Fruit fly (Drosophila melanogaster) whole organism, embryonic: ENCODE measurements around the gene SkpC.

Source experiments
- ATbp ChIP-seq: fragments of 200-800 bp; sonication (Bioruptor generic); optimal IDR thresholded peaks from 2 replicates; lab custom pipeline; 2017; ENCODE audit warnings: missing biosample characterization, mild to moderate bottlenecking, missing genetic modification characterization, missing genetic modification reagents
- Abd-B ChIP-seq: fragments of 200-800 bp; sonication (Bioruptor generic); optimal IDR thresholded peaks from 2 replicates; lab custom pipeline; 2018; ENCODE audit warnings: missing biosample characterization, mild to moderate bottlenecking, missing genetic modification characterization, moderate library complexity
- Adf1 ChIP-seq: fragments of 200-800 bp; sonication (Bioruptor generic); IDR thresholded peaks from 2 replicates; pipeline ENCODE4 v1.3.6; 2022; ENCODE audit warnings: missing biosample characterization, missing genetic modification characterization
- C15 ChIP-seq: fragments of 200-800 bp; sonication (Bioruptor generic); IDR thresholded peaks from 3 replicates; pipeline ENCODE4 v1.3.6; 2022; ENCODE audit warnings: missing biosample characterization, missing genetic modification characterization
- CG10147 ChIP-seq: fragments of 200-800 bp; sonication (Bioruptor generic); optimal IDR thresholded peaks from 2 replicates; lab custom pipeline; 2019; ENCODE audit warnings: missing biosample characterization, mild to moderate bottlenecking, missing genetic modification characterization, moderate library complexity
- CG10565 ChIP-seq: fragments of 200-800 bp; sonication (Bioruptor generic); optimal IDR thresholded peaks from 3 replicates; lab custom pipeline; 2016; ENCODE audit warnings: missing biosample characterization, mild to moderate bottlenecking, missing genetic modification characterization
- CG12942 ChIP-seq: fragments of 200-800 bp; sonication (Bioruptor generic); optimal IDR thresholded peaks from 3 replicates; lab custom pipeline; 2016; ENCODE audit warnings: missing biosample characterization, missing genetic modification characterization
- CG13287 ChIP-seq: fragments of 200-800 bp; sonication (Bioruptor generic); IDR thresholded peaks from 2 replicates; pipeline ENCODE4 v1.3.6; 2022; ENCODE audit warnings: missing biosample characterization, missing genetic modification characterization; ENCODE audit not compliant: partially characterized antibody
- CG13296 ChIP-seq: fragments of 200-800 bp; sonication (Bioruptor generic); optimal IDR thresholded peaks from 3 replicates; lab custom pipeline; 2018; ENCODE audit warnings: missing biosample characterization, mild to moderate bottlenecking, missing genetic modification characterization
- CG14860 ChIP-seq: fragments of 200-800 bp; sonication (Bioruptor generic); IDR thresholded peaks from 3 replicates; pipeline ENCODE4 v1.3.6; 2022; ENCODE audit warnings: missing biosample characterization, missing genetic modification characterization; ENCODE audit not compliant: partially characterized antibody
- CG15269 ChIP-seq: fragments of 200-800 bp; sonication (Bioruptor generic); optimal IDR thresholded peaks from 2 replicates; lab custom pipeline; 2018; ENCODE audit warnings: missing biosample characterization, mild to moderate bottlenecking, missing genetic modification characterization, moderate library complexity
- CG16863 ChIP-seq: fragments of 200-800 bp; sonication (Bioruptor generic); optimal IDR thresholded peaks from 3 replicates; lab custom pipeline; 2016; ENCODE audit warnings: missing biosample characterization, missing genetic modification characterization
- CG17186 ChIP-seq: fragments of 200-800 bp; sonication (Bioruptor generic); optimal IDR thresholded peaks from 3 replicates; lab custom pipeline; 2017; ENCODE audit warnings: missing biosample characterization, missing genetic modification reagents, missing genetic modification characterization
- CG18599 ChIP-seq: fragments of 200-800 bp; sonication (Bioruptor generic); optimal IDR thresholded peaks from 3 replicates; lab custom pipeline; 2017; ENCODE audit warnings: missing biosample characterization, missing genetic modification characterization, mild to moderate bottlenecking, moderate library complexity, missing genetic modification reagents
- CG30020 ChIP-seq: fragments of 200-800 bp; optimal IDR thresholded peaks from 2 replicates; lab custom pipeline; 2019; ENCODE audit warnings: missing biosample characterization, mild to moderate bottlenecking, missing genetic modification characterization, moderate library complexity
- CG33557 ChIP-seq: fragments of 200-800 bp; sonication (Bioruptor generic); optimal IDR thresholded peaks from 2 replicates; lab custom pipeline; 2019; ENCODE audit warnings: missing biosample characterization, mild to moderate bottlenecking, missing genetic modification characterization, moderate library complexity
- CG4360 ChIP-seq: fragments of 200-800 bp; sonication (Bioruptor generic); IDR thresholded peaks from 2 replicates; pipeline ENCODE4 v1.3.6; 2022; ENCODE audit warnings: missing biosample characterization, missing genetic modification characterization
- CG7556 ChIP-seq: fragments of 200-800 bp; sonication (Bioruptor generic); optimal IDR thresholded peaks from 2 replicates; lab custom pipeline; 2017; ENCODE audit warnings: missing biosample characterization, mild to moderate bottlenecking, missing genetic modification characterization
- CG7987 ChIP-seq: fragments of 200-800 bp; sonication (Bioruptor generic); optimal IDR thresholded peaks from 2 replicates; lab custom pipeline; 2018; ENCODE audit warnings: missing biosample characterization, mild to moderate bottlenecking, missing genetic modification characterization, moderate library complexity
- Deaf1 ChIP-seq: fragments of 200-800 bp; optimal IDR thresholded peaks from 3 replicates; lab custom pipeline; 2019; ENCODE audit warnings: missing biosample characterization, mild to moderate bottlenecking, missing genetic modification characterization, moderate library complexity
- Dek ChIP-seq: fragments of 200-800 bp; sonication (Bioruptor generic); optimal IDR thresholded peaks from 3 replicates; lab custom pipeline; 2019; ENCODE audit warnings: missing biosample characterization, mild to moderate bottlenecking, missing genetic modification characterization, moderate library complexity
- Dll ChIP-seq: fragments of 200-800 bp; sonication (Bioruptor generic); IDR thresholded peaks from 4 replicates; pipeline ENCODE4 v1.3.6; 2022; ENCODE audit warnings: missing biosample characterization, missing genetic modification characterization; ENCODE audit not compliant: partially characterized antibody
- Drgx ChIP-seq: fragments of 200-800 bp; sonication (Bioruptor generic); IDR thresholded peaks from 2 replicates; pipeline ENCODE4 v1.3.6; 2022; ENCODE audit warnings: missing biosample characterization, missing genetic modification characterization
- ERR ChIP-seq: fragments of 200-800 bp; sonication (Bioruptor generic); optimal IDR thresholded peaks from 2 replicates; lab custom pipeline; 2016; ENCODE audit warnings: missing biosample characterization, missing genetic modification characterization
- Ets65A ChIP-seq: fragments of 200-800 bp; sonication (Bioruptor generic); peaks from one replicate; lab custom pipeline; 2016; ENCODE audit warnings: missing biosample characterization, missing genetic modification characterization
- HLHmδ ChIP-seq: fragments of 200-800 bp; sonication (Bioruptor generic); optimal IDR thresholded peaks from 2 replicates; lab custom pipeline; 2018; ENCODE audit warnings: missing biosample characterization, mild to moderate bottlenecking, missing genetic modification characterization, moderate library complexity
- Hand ChIP-seq: fragments of 200-800 bp; sonication (Bioruptor generic); optimal IDR thresholded peaks from 2 replicates; lab custom pipeline; 2017; ENCODE audit warnings: mild to moderate bottlenecking, missing biosample characterization, missing genetic modification reagents, missing genetic modification characterization
- Hmr ChIP-seq: fragments of 200-800 bp; sonication (Bioruptor generic); optimal IDR thresholded peaks from 3 replicates; lab custom pipeline; 2017; ENCODE audit warnings: mild to moderate bottlenecking, missing biosample characterization, missing genetic modification reagents, missing genetic modification characterization
- Kr ChIP-seq: fragments of 200-800 bp; sonication (Bioruptor generic); optimal IDR thresholded peaks from 2 replicates; lab custom pipeline; 2017; ENCODE audit warnings: missing biosample characterization, mild to moderate bottlenecking, missing genetic modification characterization
- Mrtf ChIP-seq: fragments of 200-800 bp; sonication (Bioruptor generic); IDR thresholded peaks from 3 replicates; pipeline ENCODE4 v1.3.6; 2022; ENCODE audit warnings: missing biosample characterization, missing genetic modification characterization
- NC2α ChIP-seq: fragments of 200-800 bp; sonication (Bioruptor generic); optimal IDR thresholded peaks from 2 replicates; lab custom pipeline; 2016; ENCODE audit warnings: missing biosample characterization, missing genetic modification characterization
- Pdp1 ChIP-seq, 2 experiments: fragments of 200-800 bp; sonication (Bioruptor generic); optimal IDR thresholded peaks; 3 replicates each; lab custom pipeline; 2016; ENCODE audit warnings: missing biosample characterization in 2 of 2, missing genetic modification characterization in 2 of 2, mild to moderate bottlenecking in 1 of 2, moderate library complexity in 1 of 2
- Ravus ChIP-seq: fragments of 200-800 bp; sonication (Bioruptor generic); IDR thresholded peaks from 2 replicates; pipeline ENCODE4 v1.3.6; 2022; ENCODE audit warnings: missing biosample characterization, missing genetic modification characterization
- Side ChIP-seq: fragments of 200-800 bp; sonication (Bioruptor generic); optimal IDR thresholded peaks from 2 replicates; lab custom pipeline; 2016; ENCODE audit warnings: missing biosample characterization, missing genetic modification characterization
- YL-1 ChIP-seq: fragments of 200-800 bp; sonication (Bioruptor generic); optimal IDR thresholded peaks from 3 replicates; lab custom pipeline; 2017; ENCODE audit warnings: missing biosample characterization, mild to moderate bottlenecking, missing genetic modification characterization
- ap ChIP-seq: fragments of 200-800 bp; sonication (Bioruptor generic); IDR thresholded peaks from 2 replicates; pipeline ENCODE4 v1.3.6; 2022; ENCODE audit warnings: missing biosample characterization, missing genetic modification characterization
- az2 ChIP-seq: fragments of 200-800 bp; sonication (Bioruptor generic); optimal IDR thresholded peaks from 3 replicates; lab custom pipeline; 2016; ENCODE audit warnings: missing biosample characterization, missing genetic modification characterization
- bab2 ChIP-seq: fragments of 200-800 bp; sonication (Bioruptor generic); optimal IDR thresholded peaks from 2 replicates; lab custom pipeline; 2016; ENCODE audit warnings: missing biosample characterization, missing genetic modification characterization
- bcd ChIP-seq: fragments of 200-800 bp; sonication (Bioruptor generic); optimal IDR thresholded peaks from 2 replicates; lab custom pipeline; 2017; ENCODE audit warnings: missing biosample characterization, mild to moderate bottlenecking, missing genetic modification characterization
- crc ChIP-seq: fragments of 200-800 bp; sonication (Bioruptor generic); optimal IDR thresholded peaks from 2 replicates; lab custom pipeline; 2016; ENCODE audit warnings: missing biosample characterization, missing genetic modification characterization
- fd64A ChIP-seq: fragments of 200-800 bp; sonication (Bioruptor generic); optimal IDR thresholded peaks from 3 replicates; lab custom pipeline; 2018; ENCODE audit warnings: missing biosample characterization, mild to moderate bottlenecking, missing genetic modification characterization
- hb ChIP-seq: fragments of 200-800 bp; sonication (Bioruptor generic); IDR thresholded peaks from 3 replicates; pipeline ENCODE4 v1.3.6; 2022; ENCODE audit warnings: missing biosample characterization, missing genetic modification characterization; ENCODE audit not compliant: partially characterized antibody
- oc ChIP-seq: fragments of 200-800 bp; sonication (Bioruptor generic); optimal IDR thresholded peaks from 2 replicates; lab custom pipeline; 2018; ENCODE audit warnings: missing biosample characterization, mild to moderate bottlenecking, missing genetic modification characterization, moderate library complexity
- rib ChIP-seq: fragments of 200-800 bp; sonication (Bioruptor generic); IDR thresholded peaks from 2 replicates; pipeline ENCODE4 v1.3.6; 2022; ENCODE audit warnings: missing biosample characterization, missing genetic modification characterization
- ro ChIP-seq: fragments of 200-800 bp; sonication (Bioruptor generic); IDR thresholded peaks from 2 replicates; pipeline ENCODE4 v1.3.6; 2022; ENCODE audit warnings: missing biosample characterization, missing genetic modification characterization
- sens ChIP-seq: fragments of 200-800 bp; sonication (Bioruptor generic); peaks from one replicate; lab custom pipeline; 2016; ENCODE audit warnings: missing biosample characterization, missing genetic modification characterization
- sisA ChIP-seq: fragments of 200-800 bp; sonication (Bioruptor generic); IDR thresholded peaks from 2 replicates; pipeline ENCODE4 v1.3.6; 2022; ENCODE audit warnings: missing biosample characterization, missing genetic modification characterization
- wdn ChIP-seq: fragments of 200-800 bp; sonication (Bioruptor generic); IDR thresholded peaks from 2 replicates; pipeline ENCODE4 v1.3.6; 2022; ENCODE audit warnings: missing biosample characterization, missing genetic modification characterization
- zfh1 ChIP-seq: fragments of 200-800 bp; sonication (Bioruptor generic); IDR thresholded peaks from 3 replicates; pipeline ENCODE4 v1.3.6; 2022; ENCODE audit warnings: missing biosample characterization, missing genetic modification characterization

SkpC gene

DNA sequence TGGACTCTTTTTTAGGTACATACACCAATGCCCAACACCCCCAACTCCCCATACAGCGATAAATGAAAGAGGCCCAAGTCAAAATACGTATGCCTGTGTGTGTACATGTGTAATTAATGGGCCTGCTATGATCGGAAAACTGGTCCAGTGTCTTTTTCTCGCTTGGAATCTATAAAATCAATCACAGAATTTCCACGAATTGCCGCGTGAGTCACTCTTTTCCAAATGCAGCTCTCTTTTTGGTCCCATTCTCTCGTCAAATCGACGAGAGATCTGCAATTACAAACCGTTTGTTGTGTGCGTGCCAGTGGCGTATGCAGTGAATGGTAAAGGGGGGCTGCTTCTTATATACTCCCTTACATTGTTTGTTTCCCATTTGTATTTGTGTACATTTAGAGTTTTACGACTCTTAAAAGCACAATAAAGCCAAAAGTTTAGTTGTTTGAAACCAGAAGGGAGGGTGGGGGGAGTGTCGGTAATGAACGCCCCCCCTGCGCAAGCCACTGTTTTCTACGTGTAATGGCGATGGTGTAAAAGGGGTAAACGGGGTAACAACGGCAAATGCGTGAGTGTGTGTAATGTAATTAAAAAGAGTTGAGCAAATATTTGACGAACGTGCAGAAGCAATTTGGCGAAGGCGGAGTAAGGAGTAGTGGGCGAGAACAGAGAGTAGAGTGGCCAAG lies 31.0 kb downstream of the SkpC start (continued):
- TF ChIP-seq CG10147 (GFP tag; lab: Kevin White, UChicago) (peak; percentile 80), ap (peak; percentile 88), oc (tag; lab: Kevin White, UChicago) (peak; percentile 91), ERR (GFP tag; lab: Kevin White, UChicago) (peak; percentile 88), Dek (tag; lab: Kevin White, UChicago) (peak; percentile 92), hb (GFP tag; lab: Robert Waterston, UW) (no peak), CG17186 (GFP tag; lab: Kevin White, UChicago) (peak; percentile 79), Side (GFP tag; lab: Kevin White, UChicago) (peak; percentile 94), ATbp (GFP tag; lab: Kevin White, UChicago) (peak; percentile 93), Ravus (peak; percentile 82), rib (GFP tag; lab: Robert Waterston, UW) (peak; percentile 69), Dll (GFP tag; lab: Robert Waterston, UW) (no peak), CG33557 (GFP tag; lab: Kevin White, UChicago) (peak; percentile 90), CG18599 (GFP tag; lab: Kevin White, UChicago) (peak; percentile 93), sisA (GFP tag; lab: Robert Waterston, UW) (peak; percentile 97), Kr (GFP tag; lab: Kevin White, UChicago) (peak; percentile 98), HLHmδ (GFP tag; lab: Kevin White, UChicago) (no peak), wdn (peak; percentile 84), sens (GFP tag; lab: Kevin White, UChicago) (peak; percentile 99), Pdp1 (GFP tag; optimal IDR thresholded peaks at IDR 0.05; lab: Kevin White, UChicago) (peak; percentile 90 to 95), CG12942 (peak; percentile 91), crc (GFP tag; lab: Kevin White, UChicago) (peak; percentile 90), Hand (GFP tag; lab: Kevin White, UChicago) (peak; percentile 71), CG10565 (GFP tag; lab: Kevin White, UChicago) (no peak), ro (GFP tag; lab: Robert Waterston, UW) (peak; percentile 85), Deaf1 (tag; lab: Kevin White, UChicago) (peak; percentile 70), Abd-B (GFP tag; lab: Kevin White, UChicago) (peak; percentile 96), CG16863 (GFP tag; lab: Kevin White, UChicago) (peak; percentile 96), CG13296 (GFP tag; lab: Kevin White, UChicago) (peak; percentile 91), CG15269 (tag; lab: Kevin White, UChicago) (peak; percentile 95), az2 (GFP tag; lab: Kevin White, UChicago) (peak; percentile 94), CG30020 (peak; percentile 62), bab2 (GFP tag; lab: Kevin White, UChicago) (peak; percentile 97), CG7987 (GFP tag; lab: Kevin White, UChicago) (peak; percentile 84), Mrtf (peak; percentile 96), Ets65A (GFP tag; lab: Kevin White, UChicago) (peak; percentile 99), CG7556 (peak; percentile 90), fd64A (GFP tag; lab: Kevin White, UChicago) (peak; percentile 93), YL-1 (peak; percentile 57), CG4360 (GFP tag; lab: Robert Waterston, UW) (peak; percentile 68), Adf1 (GFP tag; lab: Robert Waterston, UW) (peak; percentile 67), zfh1 (GFP tag; lab: Robert Waterston, UW) (peak; percentile 96), Hmr (GFP tag; lab: Kevin White, UChicago) (peak; percentile 90), CG14860 (no peak), C15 (GFP tag; lab: Robert Waterston, UW) (peak; percentile 86), Drgx (peak; percentile 96), CG13287 (no peak), bcd (GFP tag; lab: Kevin White, UChicago) (peak; percentile 93), NC2α (peak; percentile 92)
